Worm (Caenorhabditis elegans) whole organism, late embryonic: ENCODE measurements around the gene rmd-1.

Experiments
- F13H6.1 ChIP-seq: sonication (generic microtip); optimal IDR thresholded peaks from 2 replicates; lab custom pipeline; 2016; ENCODE audit warnings: missing genetic modification characterization, missing compliant biosample characterization
- Y22D7AL.16 ChIP-seq: sonication (generic microtip); optimal IDR thresholded peaks from 2 replicates; lab custom pipeline; 2016; ENCODE audit warnings: missing genetic modification characterization, missing compliant biosample characterization
- ahr-1 ChIP-seq: sonication (generic microtip); optimal IDR thresholded peaks from 2 replicates; lab custom pipeline; 2016; ENCODE audit warnings: missing genetic modification characterization, missing compliant biosample characterization
- ama-1 ChIP-seq: fragments of 150-350 bp; optimal IDR thresholded peaks from 2 replicates; lab custom pipeline; 2014
- ceh-14 ChIP-seq: sonication (generic microtip); optimal IDR thresholded peaks from 2 replicates; lab custom pipeline; 2016; ENCODE audit warnings: missing genotype, missing genetic modification characterization, missing compliant biosample characterization
- ceh-19 ChIP-seq: fragments of 200-800 bp; sonication (Bioruptor generic); optimal IDR thresholded peaks from 2 replicates; lab custom pipeline; 2018; ENCODE audit warnings: mild to moderate bottlenecking, missing genetic modification characterization, missing compliant biosample characterization
- ceh-31 ChIP-seq: sonication (generic microtip); optimal IDR thresholded peaks from 2 replicates; lab custom pipeline; 2016; ENCODE audit warnings: missing genetic modification characterization, missing compliant biosample characterization
- ceh-6 ChIP-seq: fragments of 200-800 bp; sonication (Bioruptor generic); optimal IDR thresholded peaks from 2 replicates; lab custom pipeline; 2018; ENCODE audit warnings: mild to moderate bottlenecking, missing genetic modification characterization, missing compliant biosample characterization
- che-1 ChIP-seq: sonication (generic microtip); optimal IDR thresholded peaks from 2 replicates; lab custom pipeline; 2016; ENCODE audit warnings: mild to moderate bottlenecking, missing genetic modification characterization, missing compliant biosample characterization
- dmd-4 ChIP-seq: sonication (generic microtip); optimal IDR thresholded peaks from 2 replicates; lab custom pipeline; 2016; ENCODE audit warnings: borderline replicate concordance, missing genetic modification characterization, missing compliant biosample characterization
- elt-4 ChIP-seq: sonication (generic microtip); optimal IDR thresholded peaks from 2 replicates; lab custom pipeline; 2016; ENCODE audit warnings: missing genetic modification characterization, missing compliant biosample characterization
- eyg-1 ChIP-seq: sonication (generic microtip); optimal IDR thresholded peaks from 2 replicates; lab custom pipeline; 2016; ENCODE audit warnings: missing genotype, missing genetic modification characterization, missing compliant biosample characterization
- fax-1 ChIP-seq: sonication (generic microtip); optimal IDR thresholded peaks from 2 replicates; lab custom pipeline; 2016; ENCODE audit warnings: missing genotype, missing genetic modification characterization, missing compliant biosample characterization
- fkh-10 ChIP-seq: fragments of 150-350 bp; optimal IDR thresholded peaks from 2 replicates; lab custom pipeline; 2014; ENCODE audit warnings: missing biosample characterization, missing genetic modification reagents, missing genetic modification characterization
- fkh-6 ChIP-seq: sonication (generic microtip); optimal IDR thresholded peaks from 2 replicates; lab custom pipeline; 2016; ENCODE audit warnings: missing genetic modification characterization, missing compliant biosample characterization
- hlh-13 ChIP-seq: fragments of 200-800 bp; sonication (Bioruptor generic); optimal IDR thresholded peaks from 2 replicates; lab custom pipeline; 2018; ENCODE audit warnings: mild to moderate bottlenecking, missing genetic modification characterization, missing compliant biosample characterization
- hlh-8 ChIP-seq: sonication (generic microtip); optimal IDR thresholded peaks from 2 replicates; lab custom pipeline; 2016; ENCODE audit warnings: missing genotype, missing genetic modification characterization, missing compliant biosample characterization
- lin-11 ChIP-seq: fragments of 200-800 bp; sonication (Bioruptor generic); optimal IDR thresholded peaks from 2 replicates; lab custom pipeline; 2018; ENCODE audit warnings: mild to moderate bottlenecking, missing genetic modification characterization, missing compliant biosample characterization
- mec-3 ChIP-seq: sonication (generic microtip); optimal IDR thresholded peaks from 2 replicates; lab custom pipeline; 2016; ENCODE audit warnings: borderline replicate concordance, missing genetic modification characterization, missing compliant biosample characterization
- nfya-1 ChIP-seq: sonication (generic microtip); optimal IDR thresholded peaks from 2 replicates; lab custom pipeline; 2017; ENCODE audit warnings: missing genetic modification characterization, mild to moderate bottlenecking, missing compliant biosample characterization, antibody characterized with exemption, moderate library complexity
- npax-4 ChIP-seq: sonication (generic microtip); optimal IDR thresholded peaks from 2 replicates; lab custom pipeline; 2016; ENCODE audit warnings: missing genetic modification characterization, missing compliant biosample characterization
- odd-2 ChIP-seq: sonication (generic microtip); optimal IDR thresholded peaks from 2 replicates; lab custom pipeline; 2017; ENCODE audit warnings: antibody characterized with exemption, mild to moderate bottlenecking, missing genetic modification characterization, missing compliant biosample characterization
- pat-9 ChIP-seq: fragments of 200-800 bp; sonication (Bioruptor generic); optimal IDR thresholded peaks from 2 replicates; lab custom pipeline; 2018; ENCODE audit warnings: mild to moderate bottlenecking, missing genetic modification characterization, moderate library complexity, missing compliant biosample characterization
- pha-4 ChIP-seq: fragments of 150-350 bp; optimal IDR thresholded peaks from 2 replicates; lab custom pipeline; 2018; ENCODE audit warnings: missing biosample characterization, missing genetic modification reagents, missing genetic modification characterization
- pqm-1 ChIP-seq: sonication (generic microtip); optimal IDR thresholded peaks from 2 replicates; lab custom pipeline; 2016; ENCODE audit warnings: missing genetic modification characterization, missing compliant biosample characterization
- pros-1 ChIP-seq: fragments of 150-350 bp; optimal IDR thresholded peaks from 2 replicates; lab custom pipeline; 2014; ENCODE audit warnings: missing biosample characterization, missing genetic modification reagents, missing genetic modification characterization
- rnt-1 ChIP-seq: sonication (generic microtip); optimal IDR thresholded peaks from 2 replicates; lab custom pipeline; 2016; ENCODE audit warnings: missing genetic modification characterization, missing compliant biosample characterization
- sdc-2 ChIP-seq: sonication (generic microtip); optimal IDR thresholded peaks from 2 replicates; lab custom pipeline; 2016; ENCODE audit warnings: missing genotype, missing genetic modification characterization, missing compliant biosample characterization
- tbx-7 ChIP-seq: sonication (generic microtip); optimal IDR thresholded peaks from 2 replicates; lab custom pipeline; 2016; ENCODE audit warnings: missing genotype, missing genetic modification characterization, missing compliant biosample characterization
- ttx-3 ChIP-seq: sonication (generic microtip); optimal IDR thresholded peaks from 2 replicates; lab custom pipeline; 2016; ENCODE audit warnings: missing genetic modification reagents, missing genetic modification characterization, missing compliant biosample characterization
- unc-55 ChIP-seq: sonication (generic microtip); optimal IDR thresholded peaks from 2 replicates; lab custom pipeline; 2017; ENCODE audit warnings: missing biosample characterization, missing genetic modification reagents, missing genetic modification characterization

The rmd-1 gene

DNA sequence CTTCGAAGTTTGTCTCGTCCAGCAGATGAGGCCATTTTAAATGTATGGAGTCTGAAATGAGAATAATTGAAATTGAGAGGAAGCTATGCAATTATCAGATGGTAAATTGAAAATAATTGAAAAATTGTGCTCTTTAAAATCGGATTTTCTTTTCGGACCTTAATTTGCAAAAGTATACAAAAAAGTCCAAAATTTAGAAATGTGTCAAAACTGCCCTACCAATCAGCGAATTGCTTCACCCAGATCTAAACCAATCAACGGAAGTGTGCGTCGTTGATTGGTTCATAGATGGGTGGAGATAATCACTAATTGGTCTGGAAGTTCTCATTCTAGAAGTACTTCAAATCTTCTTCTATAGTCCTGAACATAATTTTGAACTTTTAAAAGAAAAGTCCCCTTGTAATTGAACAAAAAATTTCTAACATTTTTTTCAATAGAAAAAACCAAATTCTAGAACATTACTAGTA is 30.7 kb downstream of the rmd-1 start, which contains the start of gene R10E11.5:
R10E11.5 (minus strand) TSS at position 51 of the 467 bp plus-strand sequence.
- TF ChIP-seq nfya-1 (tag; lab: Kevin White, UChicago) (peak; percentile 51), rnt-1 (tag; lab: Kevin White, UChicago) (no peak)
- TF ChIP-seq, all 69 proteins: peak for 1

DNA sequence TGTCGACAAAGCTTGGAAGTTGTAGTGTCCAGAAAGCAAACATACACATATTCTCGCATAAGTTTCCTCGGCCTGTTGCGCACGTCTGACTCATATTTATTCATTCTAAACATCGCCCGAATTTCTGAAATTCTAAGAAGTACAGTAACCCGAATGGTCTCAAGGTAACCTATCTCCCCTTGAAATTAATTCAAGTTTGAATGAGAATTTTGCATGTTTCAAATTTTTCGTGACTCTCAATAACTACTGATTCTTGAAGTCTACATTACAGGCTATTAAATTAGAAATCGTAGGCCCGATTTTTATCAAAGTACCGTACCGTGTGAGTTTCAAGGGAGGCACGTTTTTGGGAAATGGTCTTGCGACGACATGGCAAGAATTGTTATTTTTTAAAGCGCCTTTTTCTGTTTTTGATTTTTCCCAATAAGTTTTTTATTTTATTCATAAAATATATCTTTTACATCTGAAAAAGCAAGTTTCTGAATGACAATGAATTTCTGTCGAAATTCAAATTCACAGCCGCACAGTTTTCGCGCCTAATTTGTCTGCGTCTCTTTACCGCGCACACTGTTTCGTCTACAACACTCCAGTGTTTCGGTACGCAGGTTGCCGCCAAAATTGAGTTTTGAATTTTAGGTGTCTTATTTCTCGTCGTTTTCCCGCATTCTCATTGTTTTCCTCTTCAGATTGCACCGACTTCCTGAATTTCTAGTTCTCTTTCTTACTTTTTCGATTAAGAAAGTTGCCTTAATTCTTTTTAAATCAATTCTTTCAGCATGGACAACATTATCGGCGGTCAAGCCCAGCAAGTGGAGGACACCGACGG is 34.9 kb downstream of the rmd-1 start, which contains the start of the genes R10E11.9 and mcm-6:
R10E11.9 (minus strand) TSS at position 51 of the 826 bp plus-strand sequence.
mcm-6 (plus strand) TSS at position 776 of the 826 bp plus-strand sequence.
- no peak for TF ChIP-seq pat-9 (tag; lab: Kevin White, UChicago)
- no peak for TF ChIP-seq ceh-14 (tag; lab: Kevin White, UChicago)
- TF ChIP-seq rnt-1 (tag; lab: Kevin White, UChicago): no peak
- TF ChIP-seq ahr-1 (tag; lab: Kevin White, UChicago): no peak
- TF ChIP-seq fkh-10 (GFP tag; lab: Kevin White, UChicago): no peak
- no peak for TF ChIP-seq pros-1 (tag; lab: Kevin White, UChicago)
- TF ChIP-seq lin-11 (tag; lab: Kevin White, UChicago): no peak
- no peak for TF ChIP-seq unc-55 (GFP tag; lab: Kevin White, UChicago)
- TF ChIP-seq ceh-6 (GFP tag; lab: Kevin White, UChicago): no peak
- no peak for TF ChIP-seq pqm-1 (tag; lab: Kevin White, UChicago)
- no peak for TF ChIP-seq eyg-1 (tag; lab: Kevin White, UChicago)

ce11 chrIII:9796448-9796847 is 37.6 kb downstream of the rmd-1 start, which contains the start of gene srxa-10:
Gene srxa-10 (minus strand): TSS chrIII:9796548.
- TF ChIP-seq Y22D7AL.16 (tag; lab: Kevin White, UChicago): no peak
- no peak for TF ChIP-seq dmd-4 (tag; lab: Kevin White, UChicago)
- no peak for TF ChIP-seq odd-2 (tag; lab: Kevin White, UChicago)
- no peak for TF ChIP-seq ceh-31 (tag; lab: Kevin White, UChicago)
- TF ChIP-seq hlh-8 (tag; lab: Kevin White, UChicago): no peak
- no peak for TF ChIP-seq rnt-1 (tag; lab: Kevin White, UChicago)
- no peak for TF ChIP-seq fax-1 (tag; lab: Kevin White, UChicago)
- TF ChIP-seq pha-4: no peak

DNA sequence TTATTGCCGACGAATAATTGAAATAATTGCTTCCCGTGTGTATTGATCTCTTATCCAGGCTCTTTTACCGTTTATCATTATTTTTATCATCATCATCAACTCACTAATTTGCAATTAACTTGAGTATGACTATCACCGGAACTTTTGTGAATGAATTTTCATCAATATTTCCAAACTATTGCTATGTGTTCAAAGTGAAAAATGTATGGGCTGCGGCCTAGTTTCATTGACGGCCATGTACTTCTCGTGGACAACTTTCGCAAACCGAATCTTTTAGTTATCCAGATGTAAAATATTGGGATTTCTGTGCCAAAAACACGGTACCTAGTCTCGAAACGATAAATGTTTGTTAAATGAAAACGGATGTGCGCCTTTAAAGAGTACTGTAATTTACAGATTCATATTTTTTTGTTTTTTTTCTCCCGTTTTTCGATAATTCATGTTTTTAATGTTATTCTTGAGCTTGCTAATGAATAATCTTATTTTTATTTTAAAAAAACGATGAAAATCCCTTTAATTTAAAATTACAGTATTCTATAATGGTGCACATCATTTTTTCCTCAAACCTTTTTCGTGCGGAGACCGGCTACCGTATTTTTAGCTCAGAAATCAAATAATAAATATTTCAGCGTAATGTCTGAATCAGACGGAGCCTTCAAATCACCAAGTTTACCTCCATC is 39.7 kb downstream of the rmd-1 start, which contains the start of gene ZK632.2:
ZK632.2 (plus strand) TSS at position 630 of the 680 bp plus-strand sequence.
- TF ChIP-seq elt-4 (tag; lab: Kevin White, UChicago): no peak
- no peak for TF ChIP-seq che-1 (tag; lab: Kevin White, UChicago)
- TF ChIP-seq ceh-19 (GFP tag; lab: Kevin White, UChicago): no peak
- TF ChIP-seq fax-1 (tag; lab: Kevin White, UChicago): no peak
- TF ChIP-seq rnt-1 (tag; lab: Kevin White, UChicago): no peak
- no peak for TF ChIP-seq eyg-1 (tag; lab: Kevin White, UChicago)
- no peak for TF ChIP-seq ttx-3 (tag; lab: Kevin White, UChicago)
- no peak for TF ChIP-seq ama-1 (lab: Kevin White, UChicago)
- no peak for TF ChIP-seq ceh-14 (tag; lab: Kevin White, UChicago)
- TF ChIP-seq npax-4 (tag; lab: Kevin White, UChicago): no peak
- no peak for TF ChIP-seq mec-3 (tag; lab: Kevin White, UChicago)
- TF ChIP-seq F13H6.1 (tag; lab: Kevin White, UChicago): no peak
- TF ChIP-seq hlh-13 (GFP tag; lab: Kevin White, UChicago): no peak
- no peak for TF ChIP-seq pqm-1 (tag; lab: Kevin White, UChicago)
- TF ChIP-seq fkh-6: no peak
- no peak for TF ChIP-seq tbx-7 (tag; lab: Kevin White, UChicago)
- no peak for TF ChIP-seq ahr-1 (tag; lab: Kevin White, UChicago)
- no peak for TF ChIP-seq nfya-1 (tag; lab: Kevin White, UChicago)
- no peak for TF ChIP-seq sdc-2 (tag; lab: Kevin White, UChicago)
- TF ChIP-seq hlh-8 (tag; lab: Kevin White, UChicago): no peak
